Worm (Caenorhabditis elegans) whole organism, midembryonic: ENCODE measurements around the gene H10D18.5.

Experiments
- flt-1 ChIP-seq: fragments of 200-800 bp; sonication (Bioruptor generic); IDR thresholded peaks from 2 replicates; pipeline ENCODE4 v1.3.6; 2022; ENCODE audit warnings: missing genetic modification characterization, missing compliant biosample characterization
- ref-1 ChIP-seq: fragments of 200-800 bp; sonication (Bioruptor generic); conservative IDR thresholded peaks from 2 replicates; pipeline ENCODE4 v1.3.6; 2022; ENCODE audit warnings: missing genetic modification reagents, missing genetic modification characterization, missing compliant biosample characterization
- ztf-23 ChIP-seq: fragments of 200-800 bp; sonication (Bioruptor generic); IDR thresholded peaks from 2 replicates; pipeline ENCODE4 v1.3.6; 2022; ENCODE audit warnings: missing genetic modification reagents, missing genetic modification characterization, missing compliant biosample characterization

ce11 chrV:3811541-3811940 lies 20.0 kb downstream of the H10D18.5 start, which contains the start of gene scl-13:
- TF ChIP-seq ztf-23 (GFP tag; lab: Robert Waterston, UW) (no peak), ref-1 (GFP tag; lab: Robert Waterston, UW) (no peak), flt-1 (GFP tag; lab: Robert Waterston, UW) (no peak)
